Fruit fly (Drosophila melanogaster) whole organism: ENCODE measurements around the gene CG33648.

Source experiments
- CG8478 ChIP-seq: fragments of >200 bp; optimal IDR thresholded peaks from 2 replicates; lab custom pipeline; 2018; ENCODE audit warnings: inconsistent platforms
- EcR ChIP-seq, 2 experiments: fragments of >200 bp; optimal IDR thresholded peaks; 2 replicates each; lab custom pipeline; 2017; ENCODE audit warnings: missing biosample characterization in 2 of 2, missing genetic modification characterization in 2 of 2, missing genetic modification reagents in 2 of 2
- pan ChIP-seq: fragments of >200 bp; optimal IDR thresholded peaks from 2 replicates; lab custom pipeline; 2017
- psq ChIP-seq: fragments of >200 bp; optimal IDR thresholded peaks from 2 replicates; lab custom pipeline; 2017
- usp ChIP-seq: fragments of >200 bp; optimal IDR thresholded peaks from 2 replicates; lab custom pipeline; 2017; ENCODE audit warnings: missing biosample characterization, missing genetic modification characterization, mixed read lengths

dm6 chr2L:14556811-14557210 is 32.7 kb downstream of the CG33648 start:
- TF ChIP-seq CG8478 (lab: Kevin White, UChicago) = no peak
- TF ChIP-seq psq = no peak
- TF ChIP-seq EcR (GFP tag; optimal IDR thresholded peaks at IDR 0.05; lab: Kevin White, UChicago) = no peak
- no peak for TF ChIP-seq pan (lab: Kevin White, UChicago)
- no peak for TF ChIP-seq usp
